Worm (Caenorhabditis elegans): ENCODE measurements around the gene F58E2.4.

F58E2.4 gene

ce11 chrIV:3439354-3439753, 23.8 kb upstream of the F58E2.4 start, which contains the start of gene grd-3:
Gene grd-3 (plus strand): TSS chrIV:3439655.
- no peak for TF ChIP-seq ceh-13 (GFP tag; optimal IDR thresholded peaks at IDR 0.05)
- no peak for TF ChIP-seq hmbx-1 (tag; optimal IDR thresholded peaks at IDR 0.05)
- TF ChIP-seq flt-1 (GFP tag; IDR thresholded peaks at IDR 0.05): no peak

ce11 chrIV:3440848-3441247, 22.3 kb upstream of the F58E2.4 start, which contains the start of gene grd-10:
Gene grd-10 (plus strand): TSS chrIV:3441055.
- TF ChIP-seq aly-1 (tag; optimal IDR thresholded peaks at IDR 0.05) (no peak), ceh-13 (GFP tag; optimal IDR thresholded peaks at IDR 0.05) (no peak), hmbx-1 (tag; optimal IDR thresholded peaks at IDR 0.05) (no peak), B0310.2 (tag; optimal IDR thresholded peaks at IDR 0.05) (no peak), ama-1 (optimal IDR thresholded peaks at IDR 0.05) (no peak), sea-1 (GFP tag; conservative IDR thresholded peaks at IDR 0.05) (no peak), hnd-1 (tag; optimal IDR thresholded peaks at IDR 0.05) (no peak), tra-4 (tag; optimal IDR thresholded peaks at IDR 0.05) (no peak), scrt-1 (GFP tag; IDR thresholded peaks at IDR 0.05) (no peak), tbx-37 (GFP tag; conservative IDR thresholded peaks at IDR 0.05) (no peak), F13C5.2 (tag; optimal IDR thresholded peaks at IDR 0.05) (no peak), ceh-36 (tag; optimal IDR thresholded peaks at IDR 0.05) (no peak), pes-1 (GFP tag; IDR thresholded peaks at IDR 0.05) (no peak), hmg-4 (GFP tag; optimal IDR thresholded peaks at IDR 0.05) (no peak), tbx-11 (GFP tag; IDR thresholded peaks at IDR 0.05) (no peak)

ce11 chrIV:3442513-3442912, 20.7 kb upstream of the F58E2.4 start:
- TF ChIP-seq ets-7 (tag; optimal IDR thresholded peaks at IDR 0.05) (no peak), flt-1 (GFP tag; IDR thresholded peaks at IDR 0.05) (no peak), pes-1 (GFP tag; IDR thresholded peaks at IDR 0.05) (no peak), tbx-11 (GFP tag; IDR thresholded peaks at IDR 0.05) (no peak), F13C5.2 (tag; optimal IDR thresholded peaks at IDR 0.05) (no peak), scrt-1 (GFP tag; IDR thresholded peaks at IDR 0.05) (no peak)

- no peak for TF ChIP-seq sea-1 (GFP tag; conservative IDR thresholded peaks at IDR 0.05)
- no peak for TF ChIP-seq B0310.2 (tag; optimal IDR thresholded peaks at IDR 0.05)
- TF ChIP-seq ceh-13 (GFP tag; optimal IDR thresholded peaks at IDR 0.05): no peak
- no peak for TF ChIP-seq ets-7 (tag; optimal IDR thresholded peaks at IDR 0.05)
- TF ChIP-seq tra-4 (tag; optimal IDR thresholded peaks at IDR 0.05): no peak
- no peak for TF ChIP-seq tbx-37 (GFP tag; conservative IDR thresholded peaks at IDR 0.05)
- no peak for TF ChIP-seq hmbx-1 (tag; optimal IDR thresholded peaks at IDR 0.05)
Observed at ce11 chrIV:3444101-3444500, 19.1 kb upstream of the F58E2.4 start, which contains the start of gene F09D12.2. Gene F09D12.2 (minus strand): TSS chrIV:3444201.

ce11 chrIV:3444614-3445013, 18.6 kb upstream of the F58E2.4 start, which contains the start of gene F58E2.5:
Gene F58E2.5 (plus strand): TSS chrIV:3444914.
- TF ChIP-seq hmbx-1 (tag; optimal IDR thresholded peaks at IDR 0.05) (no peak), ceh-36 (tag; optimal IDR thresholded peaks at IDR 0.05) (no peak), F13C5.2 (tag; optimal IDR thresholded peaks at IDR 0.05) (no peak), aly-1 (tag; optimal IDR thresholded peaks at IDR 0.05) (no peak), flt-1 (GFP tag; IDR thresholded peaks at IDR 0.05) (no peak), tra-4 (tag; optimal IDR thresholded peaks at IDR 0.05) (no peak), ama-1 (optimal IDR thresholded peaks at IDR 0.05) (no peak), tbx-37 (GFP tag; conservative IDR thresholded peaks at IDR 0.05) (no peak), hmg-4 (GFP tag; optimal IDR thresholded peaks at IDR 0.05) (no peak), sea-1 (GFP tag; conservative IDR thresholded peaks at IDR 0.05) (no peak), pes-1 (GFP tag; IDR thresholded peaks at IDR 0.05) (no peak), ceh-13 (GFP tag; optimal IDR thresholded peaks at IDR 0.05) (no peak), B0310.2 (tag; optimal IDR thresholded peaks at IDR 0.05) (no peak), hnd-1 (tag; optimal IDR thresholded peaks at IDR 0.05) (no peak), tbx-11 (GFP tag; IDR thresholded peaks at IDR 0.05) (no peak), scrt-1 (GFP tag; IDR thresholded peaks at IDR 0.05) (no peak), ets-7 (tag; optimal IDR thresholded peaks at IDR 0.05) (no peak)

- TF ChIP-seq tra-4 (tag; optimal IDR thresholded peaks at IDR 0.05): no peak
- no peak for TF ChIP-seq F13C5.2 (tag; optimal IDR thresholded peaks at IDR 0.05)
- no peak for TF ChIP-seq sea-1 (GFP tag; conservative IDR thresholded peaks at IDR 0.05)
- no peak for TF ChIP-seq hmbx-1 (tag; optimal IDR thresholded peaks at IDR 0.05)
- no peak for TF ChIP-seq aly-1 (tag; optimal IDR thresholded peaks at IDR 0.05)
- no peak for TF ChIP-seq hnd-1 (tag; optimal IDR thresholded peaks at IDR 0.05)
- TF ChIP-seq ama-1 (optimal IDR thresholded peaks at IDR 0.05): no peak
Observed at ce11 chrIV:3447350-3447749, 15.8 kb upstream of the F58E2.4 start.

- TF ChIP-seq hmg-4 (GFP tag; optimal IDR thresholded peaks at IDR 0.05): no peak
- TF ChIP-seq sea-1 (GFP tag; conservative IDR thresholded peaks at IDR 0.05): no peak
Observed at ce11 chrIV:3452516-3452915, 10.7 kb upstream of the F58E2.4 start.

- TF ChIP-seq B0310.2 (tag; optimal IDR thresholded peaks at IDR 0.05) (no peak), ceh-13 (GFP tag; optimal IDR thresholded peaks at IDR 0.05) (no peak), ceh-36 (tag; optimal IDR thresholded peaks at IDR 0.05) (no peak), hmbx-1 (tag; optimal IDR thresholded peaks at IDR 0.05) (no peak), tbx-11 (GFP tag; IDR thresholded peaks at IDR 0.05) (no peak), aly-1 (tag; optimal IDR thresholded peaks at IDR 0.05) (no peak), tra-4 (tag; optimal IDR thresholded peaks at IDR 0.05) (no peak), hnd-1 (tag; optimal IDR thresholded peaks at IDR 0.05) (no peak), sea-1 (GFP tag; conservative IDR thresholded peaks at IDR 0.05) (no peak), ama-1 (optimal IDR thresholded peaks at IDR 0.05) (no peak), pes-1 (GFP tag; IDR thresholded peaks at IDR 0.05) (no peak), ets-7 (tag; optimal IDR thresholded peaks at IDR 0.05) (no peak), tbx-37 (GFP tag; conservative IDR thresholded peaks at IDR 0.05) (no peak), flt-1 (GFP tag; IDR thresholded peaks at IDR 0.05) (no peak), scrt-1 (GFP tag; IDR thresholded peaks at IDR 0.05) (no peak), F13C5.2 (tag; optimal IDR thresholded peaks at IDR 0.05) (no peak), hmg-4 (GFP tag; optimal IDR thresholded peaks at IDR 0.05) (no peak)
Observed at ce11 chrIV:3453346-3453745, 9.8 kb upstream of the F58E2.4 start, which contains the start of gene srz-23. Gene srz-23 (plus strand): TSS chrIV:3453608.
